Fruit fly (Drosophila melanogaster) whole organism, pupa: ENCODE data around the gene CG5122.
A peak's percentile ranks its signal among the peaks of the same experiment; 100 is the strongest.

ENCODE experiments used
- CG10348 ChIP-seq: fragments of 200-800 bp; sonication (Bioruptor generic); IDR thresholded peaks from 2 replicates; pipeline ENCODE4 v1.3.6; 2022; ENCODE audit warnings: missing biosample characterization, missing genetic modification characterization
- CG12605 ChIP-seq: fragments of 200-800 bp; sonication (Bioruptor generic); IDR thresholded peaks from 2 replicates; pipeline ENCODE4 v1.3.6; 2022; ENCODE audit warnings: missing biosample characterization, missing genetic modification characterization
- CG13204 ChIP-seq: fragments of 200-800 bp; sonication (Bioruptor generic); optimal IDR thresholded peaks from 2 replicates; lab custom pipeline; 2018; ENCODE audit warnings: missing biosample characterization, mild to moderate bottlenecking, missing genetic modification characterization, moderate library complexity
- CG14655 ChIP-seq: fragments of 200-800 bp; sonication (Bioruptor generic); optimal IDR thresholded peaks from 3 replicates; lab custom pipeline; 2017; ENCODE audit warnings: mild to moderate bottlenecking, missing biosample characterization, missing genetic modification reagents, missing genetic modification characterization
- CG15710 ChIP-seq: fragments of 200-800 bp; sonication (Bioruptor generic); optimal IDR thresholded peaks from 2 replicates; lab custom pipeline; 2018; ENCODE audit warnings: missing biosample characterization, mild to moderate bottlenecking, missing genetic modification characterization, moderate library complexity
- CG17806 ChIP-seq: fragments of 200-800 bp; sonication (Bioruptor generic); optimal IDR thresholded peaks from 2 replicates; lab custom pipeline; 2018; ENCODE audit warnings: missing biosample characterization, mild to moderate bottlenecking, missing genetic modification characterization, moderate library complexity
- CG32121 ChIP-seq: fragments of 200-800 bp; sonication (Bioruptor generic); IDR thresholded peaks from 2 replicates; pipeline ENCODE4 v1.3.6; 2022; ENCODE audit warnings: missing biosample characterization, missing genetic modification characterization
- CG34367 ChIP-seq: fragments of 200-800 bp; sonication (Bioruptor generic); optimal IDR thresholded peaks from 2 replicates; lab custom pipeline; 2018; ENCODE audit warnings: missing biosample characterization, mild to moderate bottlenecking, missing genetic modification characterization
- CG4496 ChIP-seq: fragments of 200-800 bp; sonication (Bioruptor generic); IDR thresholded peaks from 3 replicates; pipeline ENCODE4 v1.3.6; 2022; ENCODE audit warnings: missing biosample characterization, missing genetic modification characterization
- CG8159 ChIP-seq: fragments of 200-800 bp; sonication (Bioruptor generic); optimal IDR thresholded peaks from 3 replicates; lab custom pipeline; 2018; ENCODE audit warnings: missing biosample characterization, mild to moderate bottlenecking, missing genetic modification characterization, moderate library complexity
- CG8301 ChIP-seq: fragments of 200-800 bp; sonication (Bioruptor generic); optimal IDR thresholded peaks from 2 replicates; lab custom pipeline; 2018; ENCODE audit warnings: missing biosample characterization, mild to moderate bottlenecking, missing genetic modification characterization
- CG9948 ChIP-seq: fragments of 200-800 bp; sonication (Bioruptor generic); optimal IDR thresholded peaks from 2 replicates; lab custom pipeline; 2018; ENCODE audit warnings: missing biosample characterization, mild to moderate bottlenecking, missing genetic modification characterization, moderate library complexity
- D1 ChIP-seq: fragments of 200-800 bp; sonication (Bioruptor generic); optimal IDR thresholded peaks from 2 replicates; lab custom pipeline; 2018; ENCODE audit warnings: missing biosample characterization, mild to moderate bottlenecking, missing genetic modification characterization, moderate library complexity
- EcR ChIP-seq: fragments of 200-800 bp; sonication (Bioruptor generic); optimal IDR thresholded peaks from 3 replicates; lab custom pipeline; 2019; ENCODE audit warnings: missing biosample characterization, missing genetic modification characterization, mild to moderate bottlenecking, moderate library complexity, missing genetic modification reagents
- Ets98B ChIP-seq: fragments of 200-800 bp; sonication (Bioruptor generic); IDR thresholded peaks from 2 replicates; pipeline ENCODE4 v1.3.6; 2022; ENCODE audit warnings: missing biosample characterization, missing genetic modification characterization
- Pif1A ChIP-seq: fragments of 200-800 bp; sonication (Bioruptor generic); optimal IDR thresholded peaks from 3 replicates; lab custom pipeline; 2016; ENCODE audit warnings: missing biosample characterization, missing genetic modification characterization
- Pif1B ChIP-seq: fragments of 200-800 bp; sonication (Bioruptor generic); optimal IDR thresholded peaks from 3 replicates; lab custom pipeline; 2016; ENCODE audit warnings: missing biosample characterization, missing genetic modification characterization
- Snoo ChIP-seq: fragments of 200-800 bp; sonication (Bioruptor generic); optimal IDR thresholded peaks from 3 replicates; lab custom pipeline; 2017; ENCODE audit warnings: missing biosample characterization, mild to moderate bottlenecking, missing genetic modification characterization, inconsistent platforms
- fd96Ca ChIP-seq: fragments of 200-800 bp; sonication (Bioruptor generic); IDR thresholded peaks from 3 replicates; pipeline ENCODE4 v1.3.6; 2022; ENCODE audit warnings: missing biosample characterization, missing genetic modification characterization
- gl ChIP-seq: fragments of 200-800 bp; sonication (Bioruptor generic); optimal IDR thresholded peaks from 2 replicates; lab custom pipeline; 2018; ENCODE audit warnings: missing biosample characterization, mild to moderate bottlenecking, missing genetic modification characterization
- rn ChIP-seq: fragments of 200-800 bp; sonication (Bioruptor generic); IDR thresholded peaks from 2 replicates; pipeline ENCODE4 v1.3.6; 2022; ENCODE audit warnings: missing biosample characterization, missing genetic modification characterization

The CG5122 gene

dm6 chr2L:13097200-13097599, 33.2 kb upstream of the CG5122 start:
- TF ChIP-seq CG8301 (no peak), D1 (tag; lab: Kevin White, UChicago) (no peak), Snoo (tag; lab: Kevin White, UChicago) (no peak), gl (tag; lab: Kevin White, UChicago) (no peak), Pif1A (no peak), rn (GFP tag; lab: Robert Waterston, UW) (no peak), CG17806 (tag; lab: Kevin White, UChicago) (no peak), CG32121 (no peak), CG9948 (tag; lab: Kevin White, UChicago) (no peak), CG15710 (no peak), CG4496 (no peak), CG14655 (no peak), CG10348 (GFP tag; lab: Robert Waterston, UW) (no peak), CG34367 (tag; lab: Kevin White, UChicago) (no peak), Ets98B (no peak), Pif1B (GFP tag; lab: Kevin White, UChicago) (no peak)

DNA sequence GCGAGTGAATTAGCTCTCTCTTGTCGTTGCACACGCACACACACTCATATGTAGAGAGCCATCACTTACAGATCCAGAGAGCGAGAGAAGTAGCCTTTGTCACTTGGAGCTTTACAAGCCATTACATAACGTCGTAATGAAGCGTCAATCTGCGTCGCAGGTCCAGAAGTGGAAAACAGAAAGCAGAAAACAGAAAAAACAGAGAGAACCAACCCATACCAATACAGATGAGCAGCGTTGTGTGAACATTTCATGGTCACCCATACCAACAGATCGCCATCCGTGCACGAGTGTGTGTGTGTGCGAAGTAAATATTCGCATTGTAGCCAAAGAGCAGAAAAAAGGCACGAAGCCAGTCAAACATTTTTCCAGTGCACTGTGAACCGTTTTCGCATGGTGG, 32.1 kb upstream of the CG5122 start:
- TF ChIP-seq Pif1B (GFP tag; lab: Kevin White, UChicago) = no peak
- TF ChIP-seq Ets98B = peak; percentile 12; the same call in 1 of the 2 replicates
- TF ChIP-seq CG8159 (tag; lab: Kevin White, UChicago) = peak; percentile 22
- TF ChIP-seq Pif1A = no peak
- TF ChIP-seq gl (tag; lab: Kevin White, UChicago) = peak; percentile 72
- no peak for TF ChIP-seq D1 (tag; lab: Kevin White, UChicago)
- TF ChIP-seq CG10348 (GFP tag; lab: Robert Waterston, UW) = no peak
- no peak for TF ChIP-seq Snoo (tag; lab: Kevin White, UChicago)
- TF ChIP-seq CG15710 = no peak
- no peak for TF ChIP-seq CG14655
- peak; percentile 8 for TF ChIP-seq CG17806 (tag; lab: Kevin White, UChicago)
- TF ChIP-seq fd96Ca (GFP tag; lab: Robert Waterston, UW) = peak; percentile 46; the same call in 1 of the 3 replicates
- TF ChIP-seq CG4496 = peak; percentile 43; the same call in 1 of the 3 replicates
- no peak for TF ChIP-seq rn (GFP tag; lab: Robert Waterston, UW)
- TF ChIP-seq CG34367 (tag; lab: Kevin White, UChicago) = peak; percentile 22
- TF ChIP-seq EcR (GFP tag; lab: Kevin White, UChicago) = peak; percentile 69
- no peak for TF ChIP-seq CG8301
- TF ChIP-seq CG32121 = no peak
- TF ChIP-seq CG13204 (GFP tag; lab: Kevin White, UChicago) = peak; percentile 50
- TF ChIP-seq CG9948 (tag; lab: Kevin White, UChicago) = no peak
- TF ChIP-seq CG12605 (GFP tag; lab: Robert Waterston, UW) = peak; percentile 41; the same call in 1 of the 2 replicates
- TF ChIP-seq, all 21 proteins: peak for 10

dm6 chr2L:13101477-13101876, 28.9 kb upstream of the CG5122 start:
- TF ChIP-seq CG17806 (tag; lab: Kevin White, UChicago) (no peak), fd96Ca (GFP tag; lab: Robert Waterston, UW) (no peak), EcR (GFP tag; lab: Kevin White, UChicago) (no peak), D1 (tag; lab: Kevin White, UChicago) (no peak), Snoo (tag; lab: Kevin White, UChicago) (no peak), Ets98B (no peak), Pif1A (no peak), CG13204 (GFP tag; lab: Kevin White, UChicago) (no peak), rn (GFP tag; lab: Robert Waterston, UW) (no peak), CG14655 (no peak), gl (tag; lab: Kevin White, UChicago) (no peak), CG8301 (no peak), CG10348 (GFP tag; lab: Robert Waterston, UW) (no peak), CG15710 (no peak), CG8159 (tag; lab: Kevin White, UChicago) (no peak), Pif1B (GFP tag; lab: Kevin White, UChicago) (no peak), CG9948 (tag; lab: Kevin White, UChicago) (no peak), CG34367 (tag; lab: Kevin White, UChicago) (no peak), CG32121 (no peak)

DNA sequence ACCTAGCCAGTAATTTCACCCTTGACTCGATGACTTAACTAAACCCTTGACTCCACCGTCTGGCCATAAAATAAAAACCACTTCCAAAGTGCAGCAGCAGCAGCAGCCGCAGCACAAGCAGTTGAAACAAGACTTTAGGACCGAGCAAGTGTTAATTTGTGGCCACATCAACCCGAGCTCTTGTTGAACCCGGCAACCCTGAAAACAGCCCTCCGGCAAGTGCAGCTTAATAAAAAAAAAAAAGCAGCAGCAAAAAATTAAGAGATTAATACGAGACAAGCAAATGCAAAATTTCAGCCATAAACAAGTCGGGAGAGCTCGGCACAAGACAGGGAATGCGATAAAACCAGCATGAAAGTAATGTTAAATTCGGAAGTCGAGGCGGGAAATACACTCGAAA, 25.6 kb upstream of the CG5122 start:
- no peak for TF ChIP-seq CG15710

DNA sequence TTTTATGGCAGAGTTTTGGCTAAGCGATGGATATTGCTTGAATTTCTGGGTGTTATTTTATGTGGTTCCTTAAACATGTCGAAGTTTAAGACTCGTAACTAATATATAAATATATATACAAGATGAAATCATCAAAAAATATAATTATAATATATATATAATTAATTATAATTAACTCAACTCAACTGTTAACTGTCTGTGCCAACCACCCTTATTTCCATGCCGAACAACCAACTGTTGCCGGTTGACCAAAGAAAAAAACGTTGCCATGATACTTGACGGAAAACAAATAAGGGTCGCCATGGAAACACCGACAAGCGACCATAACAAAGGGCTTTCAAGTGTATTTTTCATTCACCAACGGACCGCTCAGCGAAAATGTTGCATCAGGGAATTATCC, 23.9 kb upstream of the CG5122 start, which contains the start of gene Ttc30:
TSS of gene Ttc30 (plus strand) at position 301 of the 400 bp plus-strand sequence.
- TF ChIP-seq CG9948 (tag; lab: Kevin White, UChicago) (no peak), CG15710 (no peak), fd96Ca (GFP tag; lab: Robert Waterston, UW) (no peak), CG32121 (no peak), CG10348 (GFP tag; lab: Robert Waterston, UW) (no peak), CG4496 (no peak), Snoo (tag; lab: Kevin White, UChicago) (no peak), EcR (GFP tag; lab: Kevin White, UChicago) (no peak), CG8301 (no peak), CG17806 (tag; lab: Kevin White, UChicago) (no peak), Ets98B (no peak), D1 (tag; lab: Kevin White, UChicago) (no peak), CG8159 (tag; lab: Kevin White, UChicago) (no peak), CG12605 (GFP tag; lab: Robert Waterston, UW) (no peak), Pif1A (no peak), Pif1B (GFP tag; lab: Kevin White, UChicago) (no peak), CG34367 (tag; lab: Kevin White, UChicago) (no peak)

dm6 chr2L:13113580-13113979, 16.8 kb upstream of the CG5122 start:
- TF ChIP-seq CG12605 (GFP tag; lab: Robert Waterston, UW) = no peak
- TF ChIP-seq CG17806 (tag; lab: Kevin White, UChicago) = no peak
- TF ChIP-seq Snoo (tag; lab: Kevin White, UChicago) = no peak
- TF ChIP-seq, all 21 proteins: peak for 0
